Fruit fly (Drosophila melanogaster) whole organism, embryonic: Measurements from ENCODE around the gene CG7685.
A peak's percentile ranks its signal among the peaks of the same experiment; 100 is the strongest.

ENCODE experiments used
- Antp ChIP-seq: fragments of 200-800 bp; sonication (Bioruptor generic); optimal IDR thresholded peaks from 3 replicates; lab custom pipeline; 2016; ENCODE audit warnings: missing biosample characterization, missing genetic modification characterization
- Asciz ChIP-seq: fragments of 200-800 bp; sonication (Bioruptor generic); optimal IDR thresholded peaks from 2 replicates; lab custom pipeline; 2017; ENCODE audit warnings: missing biosample characterization, mild to moderate bottlenecking, missing genetic modification characterization, missing genetic modification reagents
- CG10321 ChIP-seq: fragments of 200-800 bp; sonication (Bioruptor generic); IDR thresholded peaks from 2 replicates; pipeline ENCODE4 v1.3.6; 2022; ENCODE audit warnings: missing biosample characterization, missing genetic modification characterization
- CG10431 ChIP-seq: fragments of 200-800 bp; sonication (Bioruptor generic); optimal IDR thresholded peaks from 3 replicates; lab custom pipeline; 2018; ENCODE audit warnings: missing biosample characterization, mild to moderate bottlenecking, missing genetic modification characterization
- CG10565 ChIP-seq: fragments of 200-800 bp; sonication (Bioruptor generic); optimal IDR thresholded peaks from 3 replicates; lab custom pipeline; 2016; ENCODE audit warnings: missing biosample characterization, mild to moderate bottlenecking, missing genetic modification characterization
- CG11093 ChIP-seq: fragments of 200-800 bp; sonication (Bioruptor generic); IDR thresholded peaks from 3 replicates; pipeline ENCODE4 v1.3.6; 2022; ENCODE audit warnings: missing biosample characterization, missing genetic modification characterization
- CG11723 ChIP-seq: fragments of 200-800 bp; sonication (Bioruptor generic); optimal IDR thresholded peaks from 2 replicates; lab custom pipeline; 2017; ENCODE audit warnings: missing biosample characterization, mild to moderate bottlenecking, missing genetic modification characterization
- CG12104 ChIP-seq: fragments of 200-800 bp; sonication (Bioruptor generic); optimal IDR thresholded peaks from 3 replicates; lab custom pipeline; 2016; ENCODE audit warnings: missing biosample characterization, missing genetic modification characterization
- CG12299 ChIP-seq: fragments of 200-800 bp; sonication (Bioruptor generic); optimal IDR thresholded peaks from 2 replicates; lab custom pipeline; 2018; ENCODE audit warnings: missing biosample characterization, mild to moderate bottlenecking, missing genetic modification characterization
- CG12744 ChIP-seq: fragments of 200-800 bp; sonication (Bioruptor generic); optimal IDR thresholded peaks from 2 replicates; lab custom pipeline; 2016; ENCODE audit warnings: missing biosample characterization, missing genetic modification characterization
- CG13287 ChIP-seq: fragments of 200-800 bp; sonication (Bioruptor generic); IDR thresholded peaks from 2 replicates; pipeline ENCODE4 v1.3.6; 2022; ENCODE audit warnings: missing biosample characterization, missing genetic modification characterization; ENCODE audit not compliant: partially characterized antibody
- CG13775 ChIP-seq: fragments of 200-800 bp; sonication (Bioruptor generic); optimal IDR thresholded peaks from 3 replicates; lab custom pipeline; 2017; ENCODE audit warnings: missing biosample characterization, mild to moderate bottlenecking, missing genetic modification characterization
- CG14441 ChIP-seq: fragments of 200-800 bp; sonication (Bioruptor generic); IDR thresholded peaks from 2 replicates; pipeline ENCODE4 v1.3.6; 2022; ENCODE audit warnings: missing biosample characterization, missing genetic modification characterization
- CG15269 ChIP-seq: fragments of 200-800 bp; sonication (Bioruptor generic); optimal IDR thresholded peaks from 2 replicates; lab custom pipeline; 2018; ENCODE audit warnings: missing biosample characterization, mild to moderate bottlenecking, missing genetic modification characterization, moderate library complexity
- CG17829 ChIP-seq: fragments of 200-800 bp; optimal IDR thresholded peaks from 2 replicates; lab custom pipeline; 2019; ENCODE audit warnings: missing biosample characterization, mild to moderate bottlenecking, missing genetic modification characterization, moderate library complexity
- CG18262 ChIP-seq: fragments of 200-800 bp; optimal IDR thresholded peaks from 3 replicates; lab custom pipeline; 2019; ENCODE audit warnings: missing biosample characterization, mild to moderate bottlenecking, missing genetic modification characterization, moderate library complexity
- CG31441 ChIP-seq: fragments of 200-800 bp; sonication (Bioruptor generic); IDR thresholded peaks from 2 replicates; pipeline ENCODE4 v1.3.6; 2022; ENCODE audit warnings: missing biosample characterization, missing genetic modification characterization
- CG33557 ChIP-seq: fragments of 200-800 bp; sonication (Bioruptor generic); optimal IDR thresholded peaks from 2 replicates; lab custom pipeline; 2019; ENCODE audit warnings: missing biosample characterization, mild to moderate bottlenecking, missing genetic modification characterization, moderate library complexity
- CG3847 ChIP-seq: fragments of 200-800 bp; sonication (Bioruptor generic); IDR thresholded peaks from 2 replicates; pipeline ENCODE4 v1.3.6; 2022; ENCODE audit warnings: missing biosample characterization, missing genetic modification characterization
- CG4617 ChIP-seq: fragments of 200-800 bp; sonication (Bioruptor generic); optimal IDR thresholded peaks from 3 replicates; lab custom pipeline; 2016; ENCODE audit warnings: missing biosample characterization, missing genetic modification characterization, borderline replicate concordance
- CG8290 ChIP-seq, 3 experiments: fragments of 200-800 bp; sonication (Bioruptor generic); optimal IDR thresholded peaks; 2 replicates each; lab custom pipeline; 2016 to 2019; ENCODE audit warnings: missing biosample characterization in 3 of 3, missing genetic modification characterization in 3 of 3, mild to moderate bottlenecking in 2 of 3, moderate library complexity in 1 of 3
- Eip74EF ChIP-seq, 2 experiments: fragments of 200-800 bp in 1 of 2; fragments of >200 bp in 1 of 2; sonication (Bioruptor generic) in 1 of 2; optimal IDR thresholded peaks; 2 replicates each; lab custom pipeline; 2017 to 2019; ENCODE audit warnings: missing biosample characterization in 2 of 2, missing genetic modification characterization in 2 of 2, mild to moderate bottlenecking in 1 of 2, moderate library complexity in 1 of 2
- Fer1 ChIP-seq: fragments of 200-800 bp; sonication (Bioruptor generic); optimal IDR thresholded peaks from 2 replicates; lab custom pipeline; 2017; ENCODE audit warnings: missing biosample characterization, mild to moderate bottlenecking, missing genetic modification characterization
- H15 ChIP-seq: fragments of 200-800 bp; sonication (Bioruptor generic); IDR thresholded peaks from 3 replicates; pipeline ENCODE4 v1.3.6; 2022; ENCODE audit warnings: missing biosample characterization, missing genetic modification characterization
- Hand ChIP-seq: fragments of 200-800 bp; sonication (Bioruptor generic); optimal IDR thresholded peaks from 2 replicates; lab custom pipeline; 2017; ENCODE audit warnings: mild to moderate bottlenecking, missing biosample characterization, missing genetic modification reagents, missing genetic modification characterization
- Hey ChIP-seq: fragments of 200-800 bp; sonication (Bioruptor generic); optimal IDR thresholded peaks from 3 replicates; lab custom pipeline; 2018; ENCODE audit warnings: missing biosample characterization, mild to moderate bottlenecking, missing genetic modification characterization
- Hmx ChIP-seq: fragments of 200-800 bp; sonication (Bioruptor generic); optimal IDR thresholded peaks from 2 replicates; lab custom pipeline; 2016; ENCODE audit warnings: missing biosample characterization, missing genetic modification characterization
- MBD-R2 ChIP-seq: fragments of 200-800 bp; sonication (Bioruptor generic); IDR thresholded peaks from 2 replicates; pipeline ENCODE4 v1.3.6; 2022; ENCODE audit warnings: missing biosample characterization, missing genetic modification characterization
- MESR4 ChIP-seq: fragments of 200-800 bp; sonication (Bioruptor generic); optimal IDR thresholded peaks from 2 replicates; lab custom pipeline; 2018; ENCODE audit warnings: missing biosample characterization, mild to moderate bottlenecking, missing genetic modification characterization, moderate library complexity
- Mrtf ChIP-seq: fragments of 200-800 bp; sonication (Bioruptor generic); IDR thresholded peaks from 3 replicates; pipeline ENCODE4 v1.3.6; 2022; ENCODE audit warnings: missing biosample characterization, missing genetic modification characterization
- NFAT ChIP-seq: fragments of 200-800 bp; sonication (Bioruptor generic); IDR thresholded peaks from 2 replicates; pipeline ENCODE4 v1.3.6; 2022; ENCODE audit warnings: missing biosample characterization, missing genetic modification characterization
- Six4 ChIP-seq: fragments of 200-800 bp; sonication (Bioruptor generic); optimal IDR thresholded peaks from 2 replicates; lab custom pipeline; 2016; ENCODE audit warnings: missing biosample characterization, missing genetic modification characterization
- cas ChIP-seq: fragments of 200-800 bp; sonication (Bioruptor generic); IDR thresholded peaks from 2 replicates; pipeline ENCODE4 v1.3.6; 2022; ENCODE audit warnings: missing biosample characterization, missing genetic modification characterization
- crc ChIP-seq: fragments of 200-800 bp; sonication (Bioruptor generic); optimal IDR thresholded peaks from 2 replicates; lab custom pipeline; 2016; ENCODE audit warnings: missing biosample characterization, missing genetic modification characterization
- cwo ChIP-seq: fragments of 200-800 bp; sonication (Bioruptor generic); optimal IDR thresholded peaks from 3 replicates; lab custom pipeline; 2017; ENCODE audit warnings: missing biosample characterization, missing genetic modification characterization, mild to moderate bottlenecking, moderate library complexity, missing genetic modification reagents
- ems ChIP-seq: fragments of 200-800 bp; sonication (Bioruptor generic); optimal IDR thresholded peaks from 3 replicates; lab custom pipeline; 2016; ENCODE audit warnings: missing biosample characterization, missing genetic modification characterization
- ind ChIP-seq: fragments of 200-800 bp; sonication (Bioruptor generic); optimal IDR thresholded peaks from 3 replicates; lab custom pipeline; 2016; ENCODE audit warnings: missing biosample characterization, missing genetic modification characterization
- jumu ChIP-seq: fragments of 200-800 bp; sonication (Bioruptor generic); optimal IDR thresholded peaks from 3 replicates; lab custom pipeline; 2016; ENCODE audit warnings: missing biosample characterization, missing genetic modification characterization
- lmd ChIP-seq: fragments of 200-800 bp; sonication (Bioruptor generic); IDR thresholded peaks from 2 replicates; pipeline ENCODE4 v1.3.6; 2022; ENCODE audit warnings: missing biosample characterization, missing genetic modification characterization
- lov ChIP-seq, 2 experiments: fragments of 200-800 bp in 1 of 2; fragments of >200 bp in 1 of 2; sonication (Bioruptor generic) in 1 of 2; IDR thresholded peaks in 1 of 2; optimal IDR thresholded peaks in 1 of 2; 2 replicates in 1 of 2; 3 replicates in 1 of 2; pipeline versions ENCODE4 v1.3.6 to Lab custom; 2017 to 2022; ENCODE audit warnings: missing biosample characterization in 1 of 2, missing genetic modification characterization in 1 of 2
- pb ChIP-seq: fragments of 200-800 bp; sonication (Bioruptor generic); optimal IDR thresholded peaks from 3 replicates; lab custom pipeline; 2016; ENCODE audit warnings: missing biosample characterization, missing genetic modification characterization
- pho ChIP-seq: fragments of 200-800 bp; sonication (Bioruptor generic); optimal IDR thresholded peaks from 2 replicates; lab custom pipeline; 2016; ENCODE audit warnings: missing biosample characterization, missing genetic modification characterization
- pnt ChIP-seq: fragments of 200-800 bp; sonication (Bioruptor generic); optimal IDR thresholded peaks from 3 replicates; lab custom pipeline; 2016; ENCODE audit warnings: missing biosample characterization, missing genetic modification characterization
- ranshi ChIP-seq: fragments of 200-800 bp; sonication (Bioruptor generic); IDR thresholded peaks from 2 replicates; pipeline ENCODE4 v1.3.6; 2022; ENCODE audit warnings: missing biosample characterization, missing genetic modification characterization
- sens ChIP-seq: fragments of 200-800 bp; sonication (Bioruptor generic); peaks from one replicate; lab custom pipeline; 2016; ENCODE audit warnings: missing biosample characterization, missing genetic modification characterization
- sima ChIP-seq: fragments of 200-800 bp; sonication (Bioruptor generic); optimal IDR thresholded peaks from 2 replicates; lab custom pipeline; 2016; ENCODE audit warnings: missing biosample characterization, missing genetic modification characterization
- sug ChIP-seq: fragments of 200-800 bp; optimal IDR thresholded peaks from 2 replicates; lab custom pipeline; 2019; ENCODE audit warnings: missing biosample characterization, mild to moderate bottlenecking, missing genetic modification characterization, moderate library complexity
- usp ChIP-seq: fragments of >200 bp; optimal IDR thresholded peaks from 2 replicates; lab custom pipeline; 2017; ENCODE audit warnings: missing biosample characterization, missing genetic modification characterization
- vvl ChIP-seq: fragments of 200-800 bp; sonication (Bioruptor generic); IDR thresholded peaks from 2 replicates; pipeline ENCODE4 v1.3.6; 2022; ENCODE audit warnings: missing biosample characterization, missing genetic modification characterization
- zen2 ChIP-seq: fragments of 200-800 bp; sonication (Bioruptor generic); IDR thresholded peaks from 3 replicates; pipeline ENCODE4 v1.3.6; 2022; ENCODE audit warnings: missing biosample characterization, missing genetic modification characterization; ENCODE audit not compliant: partially characterized antibody

CG7685 gene

dm6 chr3R:18404713-18405112 is at the start of gene CG7685:
Gene CG7685, plus strand, starts transcription at chr3R:18404940.
- TF ChIP-seq usp (GFP tag; lab: Kevin White, UChicago) (no peak), CG13775 (GFP tag; lab: Kevin White, UChicago) (peak; percentile 53), CG10565 (no peak), lmd (GFP tag; lab: Robert Waterston, UW) (peak; percentile 56; the same call in 1 of the 2 replicates), sens (peak; percentile 92), CG10431 (peak; percentile 8), vvl (peak; percentile 84), pho (GFP tag; lab: Kevin White, UChicago) (peak; percentile 68), CG8290 (GFP tag; optimal IDR thresholded peaks at IDR 0.05; lab: Kevin White, UChicago) (peak; percentile 65), CG8290 (tag; optimal IDR thresholded peaks at IDR 0.05; lab: Kevin White, UChicago) (peak in 1 of 2 experiments; percentile 81), Asciz (GFP tag; lab: Kevin White, UChicago) (peak; percentile 18), ind (GFP tag; lab: Kevin White, UChicago) (peak; percentile 52), pnt (GFP tag; lab: Kevin White, UChicago) (peak; percentile 20), pb (no peak), Fer1 (GFP tag; lab: Kevin White, UChicago) (peak; percentile 81), CG4617 (GFP tag; lab: Kevin White, UChicago) (peak; percentile 88), Eip74EF (GFP tag; optimal IDR thresholded peaks at IDR 0.05; lab: Kevin White, UChicago) (peak in 1 of 2 experiments; percentile 27), jumu (GFP tag; lab: Kevin White, UChicago) (peak; percentile 37), CG11723 (GFP tag; lab: Kevin White, UChicago) (no peak), CG18262 (tag; lab: Kevin White, UChicago) (peak; percentile 48), CG13287 (GFP tag; lab: Robert Waterston, UW) (peak; percentile 55), ranshi (GFP tag; lab: Robert Waterston, UW) (peak; percentile 43; the same call in 1 of the 2 replicates), Hand (GFP tag; lab: Kevin White, UChicago) (no peak), cas (no peak), MBD-R2 (peak; percentile 92), sug (tag; lab: Kevin White, UChicago) (peak; percentile 65), cwo (GFP tag; lab: Kevin White, UChicago) (peak; percentile 40), sima (GFP tag; lab: Kevin White, UChicago) (peak; percentile 47), CG3847 (peak; percentile 85), CG11093 (GFP tag; lab: Robert Waterston, UW) (no peak), CG31441 (peak; percentile 64), Hey (peak; percentile 5), crc (GFP tag; lab: Kevin White, UChicago) (peak; percentile 60), lov (optimal IDR thresholded peaks at IDR 0.05; lab: Kevin White, UChicago) (no peak), lov (GFP tag; IDR thresholded peaks at IDR 0.05; lab: Robert Waterston, UW) (no peak), CG12299 (tag; lab: Kevin White, UChicago) (peak; percentile 57), CG10321 (GFP tag; lab: Robert Waterston, UW) (no peak), CG15269 (tag; lab: Kevin White, UChicago) (peak; percentile 73), MESR4 (GFP tag; lab: Kevin White, UChicago) (peak; percentile 57), Six4 (peak; percentile 44), CG17829 (tag; lab: Kevin White, UChicago) (peak; percentile 59), ems (GFP tag; lab: Kevin White, UChicago) (peak; percentile 66), Antp (peak; percentile 49), Mrtf (GFP tag; lab: Robert Waterston, UW) (no peak), NFAT (GFP tag; lab: Robert Waterston, UW) (peak; percentile 76), H15 (GFP tag; lab: Robert Waterston, UW) (no peak; the same call in 2 of the 3 replicates), CG12104 (GFP tag; lab: Kevin White, UChicago) (peak; percentile 57), CG33557 (GFP tag; lab: Kevin White, UChicago) (peak; percentile 40), Hmx (GFP tag; lab: Kevin White, UChicago) (peak; percentile 15), CG12744 (peak; percentile 60), CG14441 (GFP tag; lab: Robert Waterston, UW) (peak; percentile 47), zen2 (GFP tag; lab: Robert Waterston, UW) (no peak)
